Worm (Caenorhabditis elegans): ENCODE data around the gene emb-5.

emb-5 gene

ce11 chrIII:4688356-4688755 is 32.1 kb downstream of the emb-5 start, which contains the start of gene tag-243:
TSS of gene tag-243 (minus strand) at chrIII:4688456.
- TF ChIP-seq unc-62 (GFP tag; optimal IDR thresholded peaks at IDR 0.05): no peak

ce11 chrIII:4687134-4687533 is 33.3 kb downstream of the emb-5 start:
- no peak for TF ChIP-seq unc-62 (GFP tag; optimal IDR thresholded peaks at IDR 0.05)

ce11 chrIII:4679963-4680484 is 40.4 kb downstream of the emb-5 start, which contains the start of gene srg-11:
TSS of gene srg-11 (plus strand) at chrIII:4680013.
- no peak for TF ChIP-seq unc-62 (GFP tag; optimal IDR thresholded peaks at IDR 0.05)

- TF ChIP-seq unc-62 (GFP tag; optimal IDR thresholded peaks at IDR 0.05): no peak
Observed at ce11 chrIII:4677466-4677865, 43.0 kb downstream of the emb-5 start, which contains the start of gene srg-10. TSS of gene srg-10 (plus strand) at chrIII:4677766.

ce11 chrIII:4671949-4672348 is 48.5 kb downstream of the emb-5 start, which contains the start of gene srg-13:
TSS of gene srg-13 (plus strand) at chrIII:4672249.
- no peak for TF ChIP-seq unc-62 (GFP tag; optimal IDR thresholded peaks at IDR 0.05)

- TF ChIP-seq unc-62 (GFP tag; optimal IDR thresholded peaks at IDR 0.05): no peak
Observed at ce11 chrIII:4671491-4671890, 49.0 kb downstream of the emb-5 start, which contains the start of gene T23F11.11. TSS of gene T23F11.11 (minus strand) at chrIII:4671591.

ce11 chrIII:4668073-4668472 is 52.4 kb downstream of the emb-5 start:
- no peak for TF ChIP-seq unc-62 (GFP tag; optimal IDR thresholded peaks at IDR 0.05)

ce11 chrIII:4666753-4667400 is 53.6 kb downstream of the emb-5 start:
- TF ChIP-seq unc-62 (GFP tag; optimal IDR thresholded peaks at IDR 0.05): no peak
